Fruit fly (Drosophila melanogaster): ENCODE results near the gene CG46468.

Gene CG46468

DNA sequence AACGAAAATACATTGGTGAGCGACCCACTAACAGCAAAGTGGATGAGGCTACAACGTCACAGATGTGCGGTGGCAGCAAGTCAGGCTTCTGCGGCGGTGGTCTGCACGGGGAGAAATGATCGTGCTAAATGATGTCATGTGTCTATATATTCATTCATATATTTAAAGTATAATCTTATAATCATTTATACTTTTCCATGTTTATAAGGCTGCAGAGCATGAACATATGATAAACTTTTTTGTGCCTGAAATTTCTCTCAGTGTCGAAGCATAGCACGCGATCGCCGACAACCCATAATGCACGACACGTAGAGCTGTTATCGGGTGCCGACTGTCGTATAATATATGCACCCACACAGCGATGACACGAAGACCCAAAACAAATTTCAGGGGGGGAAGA lies 33.2 kb upstream of the CG46468 start (continued):
- TF ChIP-seq HLH4C (GFP tag; IDR thresholded peaks at IDR 0.05; ENCODE audit: partially characterized antibody) (no peak), CG7556 (GFP tag; optimal IDR thresholded peaks at IDR 0.05) (peak; percentile 70), Ada2b (GFP tag; IDR thresholded peaks at IDR 0.05) (peak; percentile 36; the same call in 1 of the 2 replicates), Xbp1 (GFP tag; optimal IDR thresholded peaks at IDR 0.05) (peak; percentile 54), unc-4 (GFP tag; IDR thresholded peaks at IDR 0.05; ENCODE audit: partially characterized antibody) (no peak), ken (GFP tag; IDR thresholded peaks at IDR 0.05) (peak; percentile 69), p53 (GFP tag; optimal IDR thresholded peaks at IDR 0.05) (no peak), MESR4 (GFP tag; optimal IDR thresholded peaks at IDR 0.05) (no peak), nerfin-1 (tag; optimal IDR thresholded peaks at IDR 0.05) (peak; percentile 44), H15 (GFP tag; IDR thresholded peaks at IDR 0.05) (peak; percentile 59; the same call in 1 of the 3 replicates), CG11085 (GFP tag; IDR thresholded peaks at IDR 0.05) (no peak), Aef1 (GFP tag; IDR thresholded peaks at IDR 0.05) (peak; percentile 54; the same call in 2 of the 3 replicates), chif (GFP tag; optimal IDR thresholded peaks at IDR 0.05) (peak in 1 of 2 experiments; percentile 49), Lim3 (GFP tag; IDR thresholded peaks at IDR 0.05) (no peak), CG33557 (GFP tag; optimal IDR thresholded peaks at IDR 0.05) (peak; percentile 73), cas (GFP tag; IDR thresholded peaks at IDR 0.05) (no peak), CG2875 (GFP tag; optimal IDR thresholded peaks at IDR 0.05) (peak; percentile 57), az2 (GFP tag; optimal IDR thresholded peaks at IDR 0.05) (peak; percentile 58), jigr1 (GFP tag; IDR thresholded peaks at IDR 0.05) (peak; percentile 40; the same call in 1 of the 3 replicates), CG5953 (GFP tag; IDR thresholded peaks at IDR 0.05) (peak; percentile 65), gfzf (GFP tag; optimal IDR thresholded peaks at IDR 0.05) (no peak), gsb (GFP tag; IDR thresholded peaks at IDR 0.05) (0 out of 2 replicates have a peak, but pooled peaks have one; percentile 19), Med (GFP tag) (peak; percentile 67), salm (tag; optimal IDR thresholded peaks at IDR 0.05) (peak; percentile 13), CkIIα-i1 (GFP tag; IDR thresholded peaks at IDR 0.05) (no peak), klu (GFP tag; IDR thresholded peaks at IDR 0.05) (peak; percentile 57; the same call in 1 of the 2 replicates), eve (GFP tag; optimal IDR thresholded peaks at IDR 0.05) (peak in 1 of 2 experiments; percentile 57), Hmr (GFP tag; optimal IDR thresholded peaks at IDR 0.05) (no peak), dan (GFP tag; IDR thresholded peaks at IDR 0.05) (peak; percentile 79), tin (GFP tag; optimal IDR thresholded peaks at IDR 0.05) (peak; percentile 60), Kr (GFP tag; optimal IDR thresholded peaks at IDR 0.05) (no peak), Hr3 (GFP tag; optimal IDR thresholded peaks at IDR 0.05) (peak; percentile 55), HLH3B (GFP tag; IDR thresholded peaks at IDR 0.05) (peak; percentile 75), CG8944 (GFP tag; optimal IDR thresholded peaks at IDR 0.05) (no peak), CG14014 (GFP tag; IDR thresholded peaks at IDR 0.05) (0 out of 2 replicates have a peak, but pooled peaks have one; percentile 41), D19A (tag; optimal IDR thresholded peaks at IDR 0.05) (peak; percentile 59), CG15696 (tag; optimal IDR thresholded peaks at IDR 0.05) (peak; percentile 86), pnt (GFP tag; optimal IDR thresholded peaks at IDR 0.05) (peak; percentile 2), CG34422 (GFP tag; IDR thresholded peaks at IDR 0.05) (peak; percentile 75; the same call in 2 of the 3 replicates), hth (optimal IDR thresholded peaks at IDR 0.05) (no peak), ind (GFP tag; optimal IDR thresholded peaks at IDR 0.05) (peak; percentile 10), inv (GFP tag; IDR thresholded peaks at IDR 0.05; ENCODE audit: partially characterized antibody) (no peak), CG8924 (tag; optimal IDR thresholded peaks at IDR 0.05) (peak; percentile 73), CG7839 (tag; optimal IDR thresholded peaks at IDR 0.05) (peak; percentile 67), ara (GFP tag; IDR thresholded peaks at IDR 0.05) (peak; percentile 95), h (optimal IDR thresholded peaks at IDR 0.05) (no peak), gcm2 (GFP tag; optimal IDR thresholded peaks at IDR 0.05) (peak; percentile 17), ems (GFP tag; optimal IDR thresholded peaks at IDR 0.05) (peak; percentile 2), grau (tag; optimal IDR thresholded peaks at IDR 0.05) (peak; percentile 76), sc (optimal IDR thresholded peaks at IDR 0.05) (no peak), sc (GFP tag; optimal IDR thresholded peaks at IDR 0.05) (peak; percentile 53), CG7963 (GFP tag; IDR thresholded peaks at IDR 0.05; ENCODE audit: partially characterized antibody) (no peak)
